Fruit fly (Drosophila melanogaster): ENCODE measurements around the gene nub.

The nub gene

dm6 chr2L:12548944-12549343 lies 38.5 kb upstream of the nub start (continued):
- TF ChIP-seq Rx (GFP tag; IDR thresholded peaks at IDR 0.05), result no peak
- TF ChIP-seq bsh (GFP tag; optimal IDR thresholded peaks at IDR 0.05), result no peak
- TF ChIP-seq eve (GFP tag; optimal IDR thresholded peaks at IDR 0.05), result no peak
- TF ChIP-seq CG12104 (GFP tag; optimal IDR thresholded peaks at IDR 0.05), result peak; percentile 41
- TF ChIP-seq da (GFP tag; optimal IDR thresholded peaks at IDR 0.05), result no peak
- peak; percentile 41; the same call in 1 of the 4 replicates for TF ChIP-seq Gug (GFP tag; IDR thresholded peaks at IDR 0.05)
- TF ChIP-seq CG10267 (tag; optimal IDR thresholded peaks at IDR 0.05), result peak; percentile 42
- TF ChIP-seq NfI (GFP tag; optimal IDR thresholded peaks at IDR 0.05), result no peak
- TF ChIP-seq ase (GFP tag; IDR thresholded peaks at IDR 0.05), result no peak
- TF ChIP-seq corto (GFP tag; optimal IDR thresholded peaks at IDR 0.05), result no peak
- TF ChIP-seq nerfin-1 (tag; optimal IDR thresholded peaks at IDR 0.05), result peak; percentile 48
- peak; percentile 3 for TF ChIP-seq gem (tag; optimal IDR thresholded peaks at IDR 0.05)
- TF ChIP-seq Asciz (GFP tag; optimal IDR thresholded peaks at IDR 0.05), result peak; percentile 5
- no peak for TF ChIP-seq CG7372 (GFP tag; IDR thresholded peaks at IDR 0.05)
- no peak for TF ChIP-seq CG3065 (GFP tag; optimal IDR thresholded peaks at IDR 0.05)
- TF ChIP-seq Meics (GFP tag; optimal IDR thresholded peaks at IDR 0.05), result peak; percentile 24
- TF ChIP-seq psq (GFP tag; optimal IDR thresholded peaks at IDR 0.05), result no peak
- TF ChIP-seq gcm (GFP tag; optimal IDR thresholded peaks at IDR 0.05), result no peak
- TF ChIP-seq CG31224 (GFP tag; IDR thresholded peaks at IDR 0.05), result no peak
- peak; percentile 17 for TF ChIP-seq CG6254 (GFP tag; optimal IDR thresholded peaks at IDR 0.05)
- peak; percentile 53 for TF ChIP-seq zen (tag; optimal IDR thresholded peaks at IDR 0.05)
- no peak for TF ChIP-seq CG1832 (GFP tag; optimal IDR thresholded peaks at IDR 0.05)
- TF ChIP-seq CG6813 (GFP tag; optimal IDR thresholded peaks at IDR 0.05), result peak; percentile 21
- no peak for TF ChIP-seq wek (GFP tag; optimal IDR thresholded peaks at IDR 0.05)
- TF ChIP-seq CG13894 (tag; optimal IDR thresholded peaks at IDR 0.05), result peak; percentile 21
- no peak for TF ChIP-seq hth (optimal IDR thresholded peaks at IDR 0.05)
- no peak for TF ChIP-seq Side (GFP tag; optimal IDR thresholded peaks at IDR 0.05)
- peak; percentile 46 for TF ChIP-seq CG3281 (GFP tag; optimal IDR thresholded peaks at IDR 0.05)
- TF ChIP-seq rib (GFP tag; IDR thresholded peaks at IDR 0.05), result no peak
- TF ChIP-seq Lim3 (GFP tag; IDR thresholded peaks at IDR 0.05), result no peak
- TF ChIP-seq aop (GFP tag; IDR thresholded peaks at IDR 0.05), result no peak
- TF ChIP-seq gt (GFP tag; IDR thresholded peaks at IDR 0.05), result no peak
- TF ChIP-seq wor (GFP tag; IDR thresholded peaks at IDR 0.05), result no peak
- TF ChIP-seq sc (optimal IDR thresholded peaks at IDR 0.05), result no peak
- no peak for TF ChIP-seq sc (GFP tag; optimal IDR thresholded peaks at IDR 0.05)
- peak; percentile 28 for TF ChIP-seq trem (tag; optimal IDR thresholded peaks at IDR 0.05)
- TF ChIP-seq ttk (GFP tag; IDR thresholded peaks at IDR 0.05), result no peak
- no peak for TF ChIP-seq hb (GFP tag; IDR thresholded peaks at IDR 0.05; ENCODE audit: partially characterized antibody)
- peak; percentile 27; the same call in 1 of the 2 replicates for TF ChIP-seq CG14667 (GFP tag; IDR thresholded peaks at IDR 0.05)
- TF ChIP-seq B-H1 (GFP tag; IDR thresholded peaks at IDR 0.05), result peak; percentile 48; the same call in 2 of the 3 replicates
- TF ChIP-seq D19A (tag; optimal IDR thresholded peaks at IDR 0.05), result no peak
- TF ChIP-seq dmrt11E (tag; optimal IDR thresholded peaks at IDR 0.05), result no peak
- TF ChIP-seq yki (optimal IDR thresholded peaks at IDR 0.05), result no peak
- peak; percentile 23; the same call in 1 of the 2 replicates for TF ChIP-seq Ada2b (GFP tag; IDR thresholded peaks at IDR 0.05)
- 0 out of 2 replicates have a peak, but pooled peaks have one; percentile 9 for TF ChIP-seq dati (GFP tag; IDR thresholded peaks at IDR 0.05)
- no peak for TF ChIP-seq Tbp (GFP tag; optimal IDR thresholded peaks at IDR 0.05)
- TF ChIP-seq lilli (GFP tag; optimal IDR thresholded peaks at IDR 0.05), result no peak
- peak; percentile 0 for TF ChIP-seq CG11504 (tag; optimal IDR thresholded peaks at IDR 0.05)
- TF ChIP-seq CG4707 (GFP tag; optimal IDR thresholded peaks at IDR 0.05), result no peak
- TF ChIP-seq CG34422 (GFP tag; IDR thresholded peaks at IDR 0.05), result 0 out of 3 replicates have a peak, but pooled peaks have one; percentile 42
- TF ChIP-seq CG14710 (tag; optimal IDR thresholded peaks at IDR 0.05), result peak; percentile 26
- no peak for TF ChIP-seq mld (GFP tag; IDR thresholded peaks at IDR 0.05; ENCODE audit: partially characterized antibody)
